Fruit fly (Drosophila melanogaster) whole organism, wandering third instar larva: ENCODE results near the gene CG45045.

Experiments used
- Abd-B ChIP-seq: fragments of >200 bp; optimal IDR thresholded peaks from 2 replicates; lab custom pipeline; 2017; ENCODE audit warnings: missing biosample characterization, missing genetic modification characterization
- CG32264 ChIP-seq: fragments of 200-800 bp; sonication (Bioruptor generic); optimal IDR thresholded peaks from 2 replicates; lab custom pipeline; 2016; ENCODE audit warnings: missing biosample characterization, missing genetic modification characterization
- CG9705 ChIP-seq: fragments of 200-800 bp; sonication (Bioruptor generic); optimal IDR thresholded peaks from 2 replicates; lab custom pipeline; 2018; ENCODE audit warnings: missing biosample characterization, mild to moderate bottlenecking, missing genetic modification characterization
- CrebA ChIP-seq: fragments of 200-800 bp; sonication (Bioruptor generic); optimal IDR thresholded peaks from 2 replicates; lab custom pipeline; 2016; ENCODE audit warnings: missing biosample characterization, mild to moderate bottlenecking, missing genetic modification characterization, borderline replicate concordance
- Dfd ChIP-seq: fragments of >200 bp; optimal IDR thresholded peaks from 2 replicates; lab custom pipeline; 2017; ENCODE audit warnings: missing biosample characterization, missing genetic modification characterization
- Dif ChIP-seq: fragments of 200-275, 200-300 bp; sonication (Bioruptor generic); optimal IDR thresholded peaks from 2 replicates; lab custom pipeline; 2018; ENCODE audit warnings: missing biosample characterization, missing genetic modification characterization; ENCODE audit not compliant: partially characterized antibody
- GATAd ChIP-seq: sonication (Bioruptor generic); optimal IDR thresholded peaks from 2 replicates; lab custom pipeline; 2016; ENCODE audit warnings: missing biosample characterization, missing genetic modification characterization
- HLH106 ChIP-seq: fragments of 200-800 bp; optimal IDR thresholded peaks from 3 replicates; lab custom pipeline; 2019; ENCODE audit warnings: missing biosample characterization, mild to moderate bottlenecking, missing genetic modification characterization, moderate library complexity
- Hnf4 ChIP-seq: fragments of 200-800 bp; sonication (Bioruptor generic); optimal IDR thresholded peaks from 2 replicates; lab custom pipeline; 2016; ENCODE audit warnings: missing biosample characterization, mild to moderate bottlenecking, missing genetic modification characterization
- Hr78 ChIP-seq: fragments of >200 bp; optimal IDR thresholded peaks from 2 replicates; lab custom pipeline; 2017; ENCODE audit warnings: missing biosample characterization, missing genetic modification characterization
- Hr83 ChIP-seq: fragments of 200-300 bp; sonication (Bioruptor generic); optimal IDR thresholded peaks from 2 replicates; lab custom pipeline; 2016; ENCODE audit warnings: missing biosample characterization, mild to moderate bottlenecking, missing genetic modification characterization, moderate library complexity; ENCODE audit not compliant: poor library complexity, severe bottlenecking
- Jra ChIP-seq: sonication (Bioruptor generic); optimal IDR thresholded peaks from 2 replicates; lab custom pipeline; 2016; ENCODE audit warnings: missing biosample characterization, missing genetic modification characterization
- Mio ChIP-seq: sonication (Bioruptor generic); optimal IDR thresholded peaks from 2 replicates; lab custom pipeline; 2016; ENCODE audit warnings: missing biosample characterization, missing genetic modification characterization
- Myc ChIP-seq: fragments of >200 bp; optimal IDR thresholded peaks from 2 replicates; lab custom pipeline; 2017
- N ChIP-seq: fragments of >200 bp; optimal IDR thresholded peaks from 2 replicates; lab custom pipeline; 2018; ENCODE audit warnings: missing biosample characterization, missing external identifiers, missing genetic modification characterization
- OdsH ChIP-seq: fragments of 200-800 bp; sonication (Bioruptor generic); optimal IDR thresholded peaks from 2 replicates; lab custom pipeline; 2016; ENCODE audit warnings: missing biosample characterization, mild to moderate bottlenecking, missing genetic modification characterization
- Rel ChIP-seq, 2 experiments: fragments of 200-800 bp; sonication (Bioruptor generic) in 1 of 2; optimal IDR thresholded peaks; 2 replicates in 1 of 2; 3 replicates in 1 of 2; lab custom pipeline; 2016 to 2019; ENCODE audit warnings: mild to moderate bottlenecking in 2 of 2, missing biosample characterization in 2 of 2, missing genetic modification characterization in 2 of 2, moderate library complexity in 1 of 2
- Sp1 ChIP-seq: fragments of 200-800 bp; sonication (Bioruptor generic); optimal IDR thresholded peaks from 3 replicates; lab custom pipeline; 2019; ENCODE audit warnings: missing biosample characterization, mild to moderate bottlenecking, missing genetic modification characterization, moderate library complexity
- Vsx2 ChIP-seq: fragments of 200-300, 225-300 bp; sonication (Bioruptor generic); optimal IDR thresholded peaks from 2 replicates; lab custom pipeline; 2018; ENCODE audit warnings: missing biosample characterization, missing genetic modification characterization; ENCODE audit not compliant: partially characterized antibody
- br ChIP-seq: fragments of 200-800 bp; sonication (Bioruptor generic); optimal IDR thresholded peaks from 2 replicates; lab custom pipeline; 2016; ENCODE audit warnings: missing biosample characterization, missing genetic modification characterization
- brk ChIP-seq: fragments of 200-800 bp; sonication (Bioruptor generic); optimal IDR thresholded peaks from 2 replicates; lab custom pipeline; 2016; ENCODE audit warnings: missing biosample characterization, mild to moderate bottlenecking, missing genetic modification characterization
- dl ChIP-seq, 2 experiments: fragments of 175-275, 200-275 bp in 1 of 2; fragments of 200-275 bp in 1 of 2; sonication (Bioruptor generic); optimal IDR thresholded peaks; lab custom pipeline; 2018; ENCODE audit warnings: mild to moderate bottlenecking in 2 of 2, missing biosample characterization in 2 of 2, missing genetic modification characterization in 2 of 2, moderate library complexity in 2 of 2; ENCODE audit not compliant: partially characterized antibody in 2 of 2, insufficient read depth in 1 of 2
- dmrt93B ChIP-seq: fragments of 200-800 bp; sonication (Bioruptor generic); optimal IDR thresholded peaks from 2 replicates; lab custom pipeline; 2018; ENCODE audit warnings: missing biosample characterization, mild to moderate bottlenecking, missing genetic modification characterization
- dsf ChIP-seq: sonication (Bioruptor generic); optimal IDR thresholded peaks from 2 replicates; lab custom pipeline; 2016; ENCODE audit warnings: missing biosample characterization, missing genetic modification characterization, borderline replicate concordance
- ey ChIP-seq: fragments of 200-800 bp; sonication (Bioruptor generic); optimal IDR thresholded peaks from 2 replicates; lab custom pipeline; 2016; ENCODE audit warnings: missing biosample characterization, missing genetic modification characterization
- foxo ChIP-seq, 2 experiments: fragments of 200-800 bp; sonication (Bioruptor generic); optimal IDR thresholded peaks; 2 replicates in 1 of 2; 3 replicates in 1 of 2; lab custom pipeline; 2016 to 2017; ENCODE audit warnings: missing biosample characterization in 2 of 2, missing genetic modification characterization in 2 of 2
- fru ChIP-seq: fragments of 200-800 bp; sonication (Bioruptor generic); optimal IDR thresholded peaks from 3 replicates; lab custom pipeline; 2016; ENCODE audit warnings: missing biosample characterization, mild to moderate bottlenecking, missing genetic modification characterization
- h ChIP-seq: fragments of 200-800 bp; sonication (Bioruptor generic); optimal IDR thresholded peaks from 3 replicates; lab custom pipeline; 2016; ENCODE audit warnings: missing biosample characterization, mild to moderate bottlenecking, missing genetic modification characterization
- jim ChIP-seq: fragments of 175-275, 200-325 bp; sonication (Bioruptor generic); optimal IDR thresholded peaks from 2 replicates; lab custom pipeline; 2016; ENCODE audit warnings: missing biosample characterization, mild to moderate bottlenecking, missing genetic modification characterization
- lola ChIP-seq: fragments of >200 bp; optimal IDR thresholded peaks from 2 replicates; lab custom pipeline; 2017; ENCODE audit warnings: missing biosample characterization, missing genetic modification characterization
- pan ChIP-seq: fragments of >200 bp; optimal IDR thresholded peaks from 2 replicates; lab custom pipeline; 2017
- psq ChIP-seq: fragments of 200-800 bp; sonication (Bioruptor generic); optimal IDR thresholded peaks from 3 replicates; lab custom pipeline; 2017; ENCODE audit warnings: missing biosample characterization, mild to moderate bottlenecking, missing genetic modification characterization, moderate library complexity
- rgr ChIP-seq: fragments of 200-800 bp; sonication (Bioruptor generic); optimal IDR thresholded peaks from 3 replicates; lab custom pipeline; 2016; ENCODE audit warnings: missing biosample characterization, mild to moderate bottlenecking, missing genetic modification characterization
- sage ChIP-seq: fragments of 200-800 bp; sonication (Bioruptor generic); optimal IDR thresholded peaks from 2 replicates; lab custom pipeline; 2016; ENCODE audit warnings: missing biosample characterization, mild to moderate bottlenecking, missing genetic modification characterization
- sv ChIP-seq: fragments of 200-800 bp; sonication (Bioruptor generic); optimal IDR thresholded peaks from 3 replicates; lab custom pipeline; 2016; ENCODE audit warnings: missing biosample characterization, missing genetic modification characterization
- tai ChIP-seq: sonication (Bioruptor generic); optimal IDR thresholded peaks from 2 replicates; lab custom pipeline; 2016; ENCODE audit warnings: missing biosample characterization, missing genetic modification characterization
- usp ChIP-seq: fragments of >200 bp; optimal IDR thresholded peaks from 2 replicates; lab custom pipeline; 2017; ENCODE audit warnings: missing biosample characterization, missing genetic modification characterization
- woc ChIP-seq: sonication (Bioruptor generic); optimal IDR thresholded peaks from 2 replicates; lab custom pipeline; 2016; ENCODE audit warnings: missing biosample characterization, mild to moderate bottlenecking, missing genetic modification characterization

The CG45045 gene

dm6 chr3R:17703691-17704537 lies 36.5 kb downstream of the CG45045 start:
- TF ChIP-seq lola (GFP tag; lab: Kevin White, UChicago) (no peak), sv (GFP tag; lab: Kevin White, UChicago) (peak; percentile 99), Abd-B (GFP tag; lab: Kevin White, UChicago) (no peak), Vsx2 (GFP tag; lab: Kevin White, UChicago) (no peak), br (GFP tag; lab: Kevin White, UChicago) (peak; percentile 100), pan (lab: Kevin White, UChicago) (no peak), tai (GFP tag; lab: Kevin White, UChicago) (peak; percentile 99), foxo (GFP tag; optimal IDR thresholded peaks at IDR 0.05; lab: Kevin White, UChicago) (peak; percentile 99 to 100), brk (GFP tag; lab: Kevin White, UChicago) (peak; percentile 99), CrebA (GFP tag; lab: Kevin White, UChicago) (peak; percentile 98), dsf (GFP tag; lab: Kevin White, UChicago) (peak; percentile 98), jim (peak; percentile 76), Dif (GFP tag; lab: Kevin White, UChicago) (peak; percentile 9), Rel (GFP tag; optimal IDR thresholded peaks at IDR 0.05; lab: Kevin White, UChicago) (peak; percentile 99), Rel (tag; optimal IDR thresholded peaks at IDR 0.05; lab: Kevin White, UChicago) (peak; percentile 89), Sp1 (GFP tag; lab: Kevin White, UChicago) (peak; percentile 100), woc (GFP tag; lab: Kevin White, UChicago) (peak; percentile 99), fru (GFP tag; lab: Kevin White, UChicago) (peak; percentile 100), Myc (lab: Kevin White, UChicago) (no peak), Jra (GFP tag; lab: Kevin White, UChicago) (peak; percentile 99), Hr83 (GFP tag; lab: Kevin White, UChicago) (peak; percentile 99), CG9705 (peak; percentile 96), GATAd (GFP tag; lab: Kevin White, UChicago) (peak; percentile 98), Dfd (peak; percentile 95), Mio (GFP tag; lab: Kevin White, UChicago) (peak; percentile 96), CG32264 (peak; percentile 100), OdsH (GFP tag; lab: Kevin White, UChicago) (peak; percentile 100), dl (GFP tag; optimal IDR thresholded peaks at IDR 0.05; lab: Kevin White, UChicago; ENCODE audit: insufficient read depth in 1 of 2, partially characterized antibody in 2 of 2) (no peak), Hr78 (GFP tag; lab: Kevin White, UChicago) (no peak), HLH106 (tag; lab: Kevin White, UChicago) (peak; percentile 99), usp (GFP tag; lab: Kevin White, UChicago) (peak; percentile 38), N (GFP tag; lab: Kevin White, UChicago) (no peak), dmrt93B (GFP tag; lab: Kevin White, UChicago) (peak; percentile 99), sage (GFP tag; lab: Kevin White, UChicago) (peak; percentile 99), h (GFP tag; lab: Kevin White, UChicago) (peak; percentile 100), rgr (GFP tag; lab: Kevin White, UChicago) (peak; percentile 100), psq (peak; percentile 99), Hnf4 (peak; percentile 100), ey (peak; percentile 100)
- TF ChIP-seq, all 38 proteins: peak for 30

dm6 chr3R:17704538-17704854 lies 37.1 kb downstream of the CG45045 start:
- TF ChIP-seq dl (GFP tag; optimal IDR thresholded peaks at IDR 0.05; lab: Kevin White, UChicago; ENCODE audit: insufficient read depth in 1 of 2, partially characterized antibody in 2 of 2) (peak in 1 of 2 experiments; percentile 14), dmrt93B (GFP tag; lab: Kevin White, UChicago) (no peak), woc (GFP tag; lab: Kevin White, UChicago) (no peak), Mio (GFP tag; lab: Kevin White, UChicago) (no peak), fru (GFP tag; lab: Kevin White, UChicago) (peak; percentile 54), Rel (GFP tag; optimal IDR thresholded peaks at IDR 0.05; lab: Kevin White, UChicago) (no peak), Rel (tag; optimal IDR thresholded peaks at IDR 0.05; lab: Kevin White, UChicago) (peak; percentile 41)
